Fruit fly (Drosophila melanogaster): ENCODE measurements around the gene Serinc.
A peak's percentile ranks its signal among the peaks of the same experiment; 100 is the strongest.

Serinc gene

DNA sequence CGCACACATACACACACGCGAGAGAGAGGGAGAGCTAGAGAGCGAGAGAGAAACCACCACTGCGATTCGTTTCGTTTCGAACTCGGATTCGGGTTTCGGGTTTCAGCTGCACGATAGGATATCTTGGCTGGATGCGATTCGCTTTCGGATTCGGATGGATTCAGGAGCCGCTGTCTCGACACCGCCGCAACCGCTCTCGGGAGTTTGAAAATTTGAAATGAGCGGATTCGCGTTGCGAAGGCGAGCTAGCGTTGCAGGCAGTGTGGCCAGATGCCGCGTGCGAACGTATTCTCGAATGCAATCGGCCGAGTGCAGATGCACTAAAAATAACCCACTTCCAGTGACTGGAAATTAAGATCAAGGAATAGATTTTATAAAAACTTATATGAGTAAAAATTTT is 956 bp upstream of the Serinc start, which contains the start of gene fax (continued):
- no peak for TF ChIP-seq CG11085 (GFP tag; IDR thresholded peaks at IDR 0.05)
- no peak for TF ChIP-seq CG2875 (GFP tag; optimal IDR thresholded peaks at IDR 0.05)
- peak; percentile 66; the same call in 1 of the 3 replicates for TF ChIP-seq CG34422 (GFP tag; IDR thresholded peaks at IDR 0.05)
- TF ChIP-seq mirr (GFP tag; optimal IDR thresholded peaks at IDR 0.05), result no peak
- peak; percentile 81 for TF ChIP-seq CG17829 (tag; optimal IDR thresholded peaks at IDR 0.05)
- peak; percentile 15 for TF ChIP-seq tap (tag; optimal IDR thresholded peaks at IDR 0.05)
- peak; percentile 23 for TF ChIP-seq odd (GFP tag; optimal IDR thresholded peaks at IDR 0.05)
- no peak for TF ChIP-seq wek (GFP tag; optimal IDR thresholded peaks at IDR 0.05)
- no peak for TF ChIP-seq tio (GFP tag; optimal IDR thresholded peaks at IDR 0.05)
- TF ChIP-seq CG1024 (GFP tag; IDR thresholded peaks at IDR 0.05), result no peak
- TF ChIP-seq Ravus (GFP tag; IDR thresholded peaks at IDR 0.05), result no peak
- TF ChIP-seq CG13894 (tag; optimal IDR thresholded peaks at IDR 0.05), result peak; percentile 19
- no peak for TF ChIP-seq GATAe (GFP tag; conservative IDR thresholded peaks at IDR 0.05)
- TF ChIP-seq CG12744 (GFP tag; optimal IDR thresholded peaks at IDR 0.05), result no peak
- TF ChIP-seq CG3726 (GFP tag; IDR thresholded peaks at IDR 0.05), result no peak
- peak; percentile 33 for TF ChIP-seq Blimp-1 (GFP tag; optimal IDR thresholded peaks at IDR 0.05)
- no peak for TF ChIP-seq ssp (GFP tag; IDR thresholded peaks at IDR 0.05)
- TF ChIP-seq Nf-YC (tag; optimal IDR thresholded peaks at IDR 0.05), result peak; percentile 58
- TF ChIP-seq Oaz (GFP tag; IDR thresholded peaks at IDR 0.05), result no peak
- TF ChIP-seq dm (GFP tag; optimal IDR thresholded peaks at IDR 0.05), result no peak
- peak; percentile 41 for TF ChIP-seq CG33213 (GFP tag; optimal IDR thresholded peaks at IDR 0.05)
- peak; percentile 85 for TF ChIP-seq CG42726 (GFP tag; IDR thresholded peaks at IDR 0.05; ENCODE audit: partially characterized antibody)

dm6 chr3L:16417024-16417423 is 4.5 kb downstream of the Serinc start, which contains the start of gene GluRS-m:
TSS of gene GluRS-m (minus strand) at chr3L:16417177.
- TF ChIP-seq CG18011 (GFP tag; optimal IDR thresholded peaks at IDR 0.05) (no peak), CG6791 (GFP tag; IDR thresholded peaks at IDR 0.05; ENCODE audit: partially characterized antibody) (no peak), fru (optimal IDR thresholded peaks at IDR 0.05) (no peak), CG34224 (GFP tag; IDR thresholded peaks at IDR 0.05; ENCODE audit: partially characterized antibody) (peak; percentile 24; the same call in 1 of the 3 replicates), CG2202 (tag; optimal IDR thresholded peaks at IDR 0.05) (no peak), Med (GFP tag) (peak; percentile 5), tio (GFP tag; optimal IDR thresholded peaks at IDR 0.05) (no peak), TFAM (GFP tag; optimal IDR thresholded peaks at IDR 0.05) (no peak), CG5953 (GFP tag; IDR thresholded peaks at IDR 0.05) (no peak), gsb-n (tag; optimal IDR thresholded peaks at IDR 0.05) (no peak), sens (GFP tag) (peak; percentile 15), crp (GFP tag; optimal IDR thresholded peaks at IDR 0.05) (peak; percentile 15 to 82), CG34422 (GFP tag; IDR thresholded peaks at IDR 0.05) (peak; percentile 49; the same call in 1 of the 3 replicates), CG1529 (GFP tag; optimal IDR thresholded peaks at IDR 0.05) (no peak), Nf-YC (tag; optimal IDR thresholded peaks at IDR 0.05) (no peak), CrebB (tag; optimal IDR thresholded peaks at IDR 0.05) (no peak), D19A (tag; optimal IDR thresholded peaks at IDR 0.05) (no peak), kni (GFP tag; optimal IDR thresholded peaks at IDR 0.05) (peak; percentile 7), CG9932 (GFP tag; IDR thresholded peaks at IDR 0.05) (no peak), MBD-R2 (GFP tag; IDR thresholded peaks at IDR 0.05) (peak; percentile 60; the same call in 1 of the 2 replicates), CG15073 (GFP tag; optimal IDR thresholded peaks at IDR 0.05) (no peak), CG18619 (GFP tag; optimal IDR thresholded peaks at IDR 0.05) (no peak), gem (tag; optimal IDR thresholded peaks at IDR 0.05) (no peak), nerfin-1 (tag; optimal IDR thresholded peaks at IDR 0.05) (peak; percentile 25), scrt (GFP tag; optimal IDR thresholded peaks at IDR 0.05) (no peak), insv (GFP tag; optimal IDR thresholded peaks at IDR 0.05) (peak in 1 of 2 experiments; percentile 92), CTCF (GFP tag; optimal IDR thresholded peaks at IDR 0.05) (no peak), jing (GFP tag; optimal IDR thresholded peaks at IDR 0.05) (no peak), chif (GFP tag; optimal IDR thresholded peaks at IDR 0.05) (no peak), ab (GFP tag; optimal IDR thresholded peaks at IDR 0.05) (no peak), Rfx (GFP tag; IDR thresholded peaks at IDR 0.05) (no peak), pzg (GFP tag; optimal IDR thresholded peaks at IDR 0.05) (no peak)

Data from whole organism, embryonic.